Fruit fly (Drosophila melanogaster) whole organism, prepupa: Measurements from ENCODE around the gene boi.

Experiments
- CG11902 ChIP-seq: fragments of 200-800 bp; sonication (Bioruptor generic); optimal IDR thresholded peaks from 3 replicates; lab custom pipeline; 2016; ENCODE audit warnings: missing biosample characterization, missing genetic modification characterization
- Ets21C ChIP-seq: fragments of 200-800 bp; sonication (Bioruptor generic); optimal IDR thresholded peaks from 3 replicates; lab custom pipeline; 2016; ENCODE audit warnings: missing biosample characterization, missing genetic modification characterization

DNA sequence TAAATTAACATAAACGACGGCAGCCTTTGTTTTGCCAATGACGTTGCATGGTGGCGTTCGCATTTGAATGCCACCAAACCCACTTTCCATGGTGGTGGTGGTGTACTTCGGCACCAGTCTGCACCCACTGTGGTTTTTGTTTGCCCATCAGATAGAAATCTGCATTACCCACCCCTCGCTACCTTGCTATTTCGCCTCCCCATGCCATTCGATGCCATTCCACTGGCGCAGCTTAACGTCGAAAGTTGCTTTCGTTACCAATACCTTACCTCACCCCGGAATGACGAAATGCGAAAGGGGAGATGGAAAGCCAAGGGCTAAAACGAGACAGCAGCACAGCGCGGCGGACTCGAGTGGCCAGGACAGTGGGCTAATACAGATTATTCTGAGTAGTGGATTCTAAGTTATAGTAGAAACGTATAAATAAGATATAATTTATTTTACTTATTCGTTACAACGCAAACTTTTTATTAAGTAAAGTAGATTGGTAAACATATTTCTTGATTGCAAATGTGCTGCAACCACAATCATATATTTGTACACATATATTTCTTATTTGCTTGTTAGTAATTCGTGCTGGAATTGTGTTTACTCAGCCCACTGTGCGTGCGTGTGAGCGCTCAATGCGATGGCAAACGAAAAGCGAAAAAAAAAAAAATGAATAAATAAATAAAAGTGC lies 73.5 kb downstream of the boi start:
- TF ChIP-seq CG11902 (GFP tag; lab: Kevin White, UChicago) (peak; percentile 22), Ets21C (peak; percentile 22)
